Worm (Caenorhabditis elegans) whole organism, L4 larva: ENCODE data around the gene trpp-11.

Experiments used
- D1046.2 ChIP-seq: fragments of 200-800 bp; sonication (Bioruptor generic); IDR thresholded peaks from 2 replicates; pipeline ENCODE4 v1.3.6; 2022; ENCODE audit warnings: missing genetic modification characterization, missing compliant biosample characterization
- F26F4.8 ChIP-seq: fragments of 200-800 bp; sonication (Bioruptor generic); conservative IDR thresholded peaks from 2 replicates; pipeline ENCODE4 v1.3.6; 2022; ENCODE audit warnings: missing genetic modification characterization, missing compliant biosample characterization
- F37D6.2 ChIP-seq: sonication (generic microtip); optimal IDR thresholded peaks from 2 replicates; lab custom pipeline; 2016; ENCODE audit warnings: mild to moderate bottlenecking, missing genetic modification characterization, missing compliant biosample characterization
- R02D3.7 ChIP-seq: fragments of 150-350 bp; sonication (generic microtip); optimal IDR thresholded peaks from 3 replicates; lab custom pipeline; 2014; ENCODE audit warnings: missing biosample characterization, missing genetic modification characterization
- T20F7.1 ChIP-seq: fragments of 200-800 bp; sonication (Bioruptor generic); optimal IDR thresholded peaks from 2 replicates; lab custom pipeline; 2018; ENCODE audit warnings: mild to moderate bottlenecking, missing genetic modification characterization, missing compliant biosample characterization
- T26A8.4 ChIP-seq: fragments of 200-800 bp; sonication (Bioruptor generic); IDR thresholded peaks from 2 replicates; pipeline ENCODE4 v1.3.6; 2022; ENCODE audit warnings: missing genetic modification characterization, missing compliant biosample characterization
- Y48G9A.11 ChIP-seq: fragments of 200-800 bp; sonication (Bioruptor generic); IDR thresholded peaks from 2 replicates; pipeline ENCODE4 v1.3.6; 2022; ENCODE audit warnings: missing genetic modification reagents, missing genetic modification characterization, missing compliant biosample characterization
- Y5F2A.4 ChIP-seq: fragments of 200-800 bp; sonication (Bioruptor generic); optimal IDR thresholded peaks from 2 replicates; lab custom pipeline; 2018; ENCODE audit warnings: mild to moderate bottlenecking, missing genetic modification characterization, missing compliant biosample characterization
- Y75B8A.6 ChIP-seq: fragments of 200-800 bp; sonication (Bioruptor generic); IDR thresholded peaks from 2 replicates; pipeline ENCODE4 v1.3.6; 2022; ENCODE audit warnings: missing genetic modification reagents, missing genetic modification characterization, missing compliant biosample characterization
- ZK546.5 ChIP-seq, 2 experiments: sonication (generic microtip); optimal IDR thresholded peaks; 2 replicates each; lab custom pipeline; 2017; ENCODE audit warnings: missing biosample characterization in 2 of 2, missing genetic modification characterization in 2 of 2
- aha-1 ChIP-seq: fragments of 150-350 bp; peaks from one replicate; lab custom pipeline; 2014; ENCODE audit warnings: missing biosample characterization, missing genetic modification characterization
- aly-2 ChIP-seq: sonication (generic microtip); optimal IDR thresholded peaks from 2 replicates; lab custom pipeline; 2018; ENCODE audit warnings: missing biosample characterization, missing genetic modification characterization
- ama-1 ChIP-seq: fragments of 150-350 bp; optimal IDR thresholded peaks from 2 replicates; lab custom pipeline; 2014; ENCODE audit warnings: inconsistent platforms, mixed read lengths
- ceh-82 ChIP-seq: sonication (generic microtip); optimal IDR thresholded peaks from 2 replicates; lab custom pipeline; 2017; ENCODE audit warnings: missing biosample characterization, missing genetic modification characterization
- cey-2 ChIP-seq: sonication (generic microtip); optimal IDR thresholded peaks from 3 replicates; lab custom pipeline; 2017; ENCODE audit warnings: missing genetic modification characterization, mild to moderate bottlenecking, missing compliant biosample characterization, antibody characterized with exemption, borderline replicate concordance; ENCODE audit not compliant: insufficient read depth
- ctbp-1 ChIP-seq: fragments of 200-800 bp; sonication (Bioruptor generic); IDR thresholded peaks from 2 replicates; pipeline ENCODE4 v1.3.6; 2022; ENCODE audit warnings: missing genetic modification reagents, missing genetic modification characterization, missing compliant biosample characterization
- dmd-8 ChIP-seq: fragments of 200-800 bp; sonication (Bioruptor generic); IDR thresholded peaks from 2 replicates; pipeline ENCODE4 v1.3.6; 2022; ENCODE audit warnings: missing genetic modification characterization, missing compliant biosample characterization
- egl-27 ChIP-seq: sonication (generic microtip); optimal IDR thresholded peaks from 3 replicates; lab custom pipeline; 2017; ENCODE audit warnings: missing biosample characterization, missing genetic modification reagents, missing genetic modification characterization
- hif-1 ChIP-seq, 2 experiments: sonication (generic microtip); optimal IDR thresholded peaks; 2 replicates each; lab custom pipeline; 2016 to 2017; ENCODE audit warnings: missing compliant biosample characterization in 2 of 2, missing genetic modification characterization in 2 of 2, missing genetic modification reagents in 2 of 2, missing genotype in 2 of 2, mild to moderate bottlenecking in 1 of 2
- hlh-30 ChIP-seq: sonication (generic microtip); optimal IDR thresholded peaks from 2 replicates; lab custom pipeline; 2017; ENCODE audit warnings: antibody characterized with exemption, mild to moderate bottlenecking, missing genetic modification characterization, missing compliant biosample characterization; ENCODE audit not compliant: insufficient read depth
- lin-13 ChIP-seq: fragments of 150-350 bp; optimal IDR thresholded peaks from 2 replicates; lab custom pipeline; 2014; ENCODE audit warnings: missing biosample characterization, missing genetic modification reagents, missing genetic modification characterization
- lin-39 ChIP-seq: fragments of 150-350 bp; optimal IDR thresholded peaks from 2 replicates; lab custom pipeline; 2014; ENCODE audit warnings: missing biosample characterization, missing genetic modification reagents, missing genetic modification characterization
- lsy-2 ChIP-seq, 2 experiments: fragments of 150-350 bp in 1 of 2; sonication (generic microtip) in 1 of 2; optimal IDR thresholded peaks; 2 replicates each; lab custom pipeline; 2014 to 2017; ENCODE audit warnings: missing biosample characterization in 2 of 2, missing genetic modification characterization in 2 of 2
- madf-5 ChIP-seq, 2 experiments: fragments of 200-800 bp; sonication (Bioruptor generic); IDR thresholded peaks; 2 replicates each; pipeline ENCODE4 v1.3.6; 2022; ENCODE audit warnings: missing compliant biosample characterization in 2 of 2, missing genetic modification characterization in 2 of 2
- madf-9 ChIP-seq: fragments of 200-800 bp; sonication (Bioruptor generic); conservative IDR thresholded peaks from 2 replicates; pipeline ENCODE4 v1.3.6; 2022; ENCODE audit warnings: missing genetic modification reagents, missing genetic modification characterization, missing compliant biosample characterization
- mdl-1 ChIP-seq, 2 experiments: fragments of 150-350 bp in 1 of 2; sonication (generic microtip) in 1 of 2; optimal IDR thresholded peaks; 2 replicates each; lab custom pipeline; 2014 to 2017; ENCODE audit warnings: missing biosample characterization in 2 of 2, missing genetic modification characterization in 2 of 2
- mep-1 ChIP-seq: fragments of 150-350 bp; sonication (generic microtip); optimal IDR thresholded peaks from 3 replicates; lab custom pipeline; 2014; ENCODE audit warnings: missing biosample characterization, missing genetic modification characterization
- mes-2 ChIP-seq: sonication (generic microtip); optimal IDR thresholded peaks from 2 replicates; lab custom pipeline; 2016; ENCODE audit warnings: missing genotype, mild to moderate bottlenecking, missing genetic modification characterization, missing compliant biosample characterization; ENCODE audit not compliant: poor library complexity, severe bottlenecking
- mxl-2 ChIP-seq: fragments of 200-800 bp; sonication (Bioruptor generic); conservative IDR thresholded peaks from 2 replicates; pipeline ENCODE4 v1.3.6; 2022; ENCODE audit warnings: missing genetic modification reagents, missing genetic modification characterization, missing compliant biosample characterization
- nhr-102 ChIP-seq: sonication (generic microtip); optimal IDR thresholded peaks from 2 replicates; lab custom pipeline; 2016; ENCODE audit warnings: mild to moderate bottlenecking, missing genetic modification characterization, moderate library complexity, missing compliant biosample characterization
- nhr-111 ChIP-seq: fragments of 200-800 bp; sonication (Bioruptor generic); optimal IDR thresholded peaks from 2 replicates; lab custom pipeline; 2018; ENCODE audit warnings: mild to moderate bottlenecking, missing genetic modification characterization, missing compliant biosample characterization
- nhr-237 ChIP-seq: sonication (generic microtip); optimal IDR thresholded peaks from 2 replicates; lab custom pipeline; 2017; ENCODE audit warnings: missing biosample characterization, missing genetic modification characterization
- nhr-25 ChIP-seq: sonication (generic microtip); optimal IDR thresholded peaks from 2 replicates; lab custom pipeline; 2017; ENCODE audit warnings: missing genetic modification characterization, mild to moderate bottlenecking, missing compliant biosample characterization, antibody characterized with exemption, moderate library complexity, borderline replicate concordance; ENCODE audit not compliant: insufficient read depth
- nhr-77 ChIP-seq: fragments of 150-350 bp; optimal IDR thresholded peaks from 2 replicates; lab custom pipeline; 2014; ENCODE audit warnings: missing biosample characterization, missing genetic modification characterization
- pha-4 ChIP-seq, 2 experiments: fragments of 150-350 bp in 1 of 2; fragments of 200-800 bp in 1 of 2; sonication (Bioruptor generic) in 1 of 2; IDR thresholded peaks in 1 of 2; optimal IDR thresholded peaks in 1 of 2; 2 replicates each; pipeline versions ENCODE4 v1.3.6 to Lab custom; 2014 to 2022; ENCODE audit warnings: missing genetic modification characterization in 2 of 2, missing genetic modification reagents in 2 of 2, missing biosample characterization in 1 of 2, missing compliant biosample characterization in 1 of 2
- pqm-1 ChIP-seq: sonication (generic microtip); optimal IDR thresholded peaks from 2 replicates; lab custom pipeline; 2017; ENCODE audit warnings: missing biosample characterization, missing genetic modification characterization
- set-16 ChIP-seq: fragments of 200-800 bp; sonication (Bioruptor generic); IDR thresholded peaks from 2 replicates; pipeline ENCODE4 v1.3.6; 2022; ENCODE audit warnings: missing genetic modification reagents, missing genetic modification characterization, missing compliant biosample characterization
- snpc-4 ChIP-seq: fragments of 150-350 bp; optimal IDR thresholded peaks from 2 replicates; lab custom pipeline; 2014; ENCODE audit warnings: missing biosample characterization, missing genetic modification characterization
- spr-3 ChIP-seq: fragments of 200-800 bp; sonication (Bioruptor generic); optimal IDR thresholded peaks from 2 replicates; lab custom pipeline; 2018; ENCODE audit warnings: mild to moderate bottlenecking, missing genetic modification characterization, missing compliant biosample characterization
- tag-97 ChIP-seq: fragments of 200-800 bp; sonication (Bioruptor generic); IDR thresholded peaks from 2 replicates; pipeline ENCODE4 v1.3.6; 2022; ENCODE audit warnings: missing genetic modification characterization, missing compliant biosample characterization
- tra-1 ChIP-seq: fragments of 200-800 bp; sonication (Bioruptor generic); IDR thresholded peaks from 2 replicates; pipeline ENCODE4 v1.3.6; 2022; ENCODE audit warnings: missing genetic modification reagents, missing genetic modification characterization, missing compliant biosample characterization
- unc-130 ChIP-seq: sonication (generic microtip); optimal IDR thresholded peaks from 2 replicates; lab custom pipeline; 2016; ENCODE audit warnings: missing genetic modification reagents, missing genetic modification characterization, missing compliant biosample characterization
- unc-39 ChIP-seq: sonication (generic microtip); optimal IDR thresholded peaks from 2 replicates; lab custom pipeline; 2017; ENCODE audit warnings: missing biosample characterization, missing genetic modification characterization
- unc-62 ChIP-seq, 3 experiments: fragments of 150-350 bp in 1 of 3; sonication (generic microtip); optimal IDR thresholded peaks in 2 of 3; peaks in 1 of 3; 1 replicate in 1 of 3; 2 replicates in 2 of 3; lab custom pipeline; 2014 to 2017; ENCODE audit warnings: missing biosample characterization in 3 of 3, missing genetic modification characterization in 3 of 3, missing genetic modification reagents in 3 of 3, missing genotype in 1 of 3
- vab-7 ChIP-seq: fragments of 200-800 bp; sonication (Bioruptor generic); IDR thresholded peaks from 2 replicates; pipeline ENCODE4 v1.3.6; 2022; ENCODE audit warnings: missing genetic modification reagents, missing genetic modification characterization, missing compliant biosample characterization
- zfp-2 ChIP-seq: sonication (generic microtip); optimal IDR thresholded peaks from 2 replicates; lab custom pipeline; 2016; ENCODE audit warnings: mild to moderate bottlenecking, missing genetic modification characterization, missing compliant biosample characterization
- zip-11 ChIP-seq: fragments of 200-800 bp; sonication (Bioruptor generic); IDR thresholded peaks from 2 replicates; pipeline ENCODE4 v1.3.6; 2022; ENCODE audit warnings: missing genetic modification characterization, missing compliant biosample characterization
- ztf-11 ChIP-seq: fragments of 150-350 bp; optimal IDR thresholded peaks from 2 replicates; lab custom pipeline; 2014; ENCODE audit warnings: missing biosample characterization, missing genetic modification characterization
- ztf-7 ChIP-seq: fragments of 150-350 bp; optimal IDR thresholded peaks from 2 replicates; lab custom pipeline; 2014; ENCODE audit warnings: missing biosample characterization, missing genetic modification characterization

Gene trpp-11

ce11 chrIII:835713-836278, 40.9 kb downstream of the trpp-11 start:
- TF ChIP-seq T20F7.1 (GFP tag; lab: Kevin White, UChicago) (peak; percentile 77), Y75B8A.6 (GFP tag; lab: Robert Waterston, UW) (peak; percentile 99), hif-1 (tag; optimal IDR thresholded peaks at IDR 0.05; lab: Kevin White, UChicago) (peak; percentile 55 to 96), egl-27 (tag; lab: Kevin White, UChicago) (no peak), nhr-111 (peak; percentile 99), ztf-7 (tag; lab: Kevin White, UChicago) (no peak), lin-39 (tag; lab: Kevin White, UChicago) (no peak), madf-9 (GFP tag; lab: Robert Waterston, UW) (peak; percentile 72), tag-97 (GFP tag; lab: Robert Waterston, UW) (peak; percentile 74; the same call in 1 of the 2 replicates), nhr-77 (tag; lab: Kevin White, UChicago) (peak; percentile 98), D1046.2 (peak; percentile 91), unc-39 (tag; lab: Kevin White, UChicago) (no peak), Y5F2A.4 (GFP tag; lab: Kevin White, UChicago) (peak; percentile 91), aha-1 (tag; lab: Kevin White, UChicago) (peak; percentile 99), cey-2 (tag; lab: Kevin White, UChicago) (no peak), nhr-102 (tag; lab: Kevin White, UChicago) (peak; percentile 92), spr-3 (peak; percentile 88), F37D6.2 (tag; lab: Kevin White, UChicago) (peak; percentile 40), pha-4 (GFP tag; IDR thresholded peaks at IDR 0.05; lab: Robert Waterston, UW) (peak; percentile 95), pha-4 (tag; optimal IDR thresholded peaks at IDR 0.05; lab: Kevin White, UChicago) (no peak), mxl-2 (peak; percentile 78), madf-5 (GFP tag; IDR thresholded peaks at IDR 0.05; lab: Robert Waterston, UW) (peak; percentile 77 to 95; a peak in 3 of 4 replicates), zip-11 (GFP tag; lab: Robert Waterston, UW) (no peak), ztf-11 (tag; lab: Kevin White, UChicago) (peak; percentile 51), T26A8.4 (GFP tag; lab: Robert Waterston, UW) (peak; percentile 98), nhr-237 (tag; lab: Kevin White, UChicago) (peak; percentile 49), mep-1 (peak; percentile 94), F26F4.8 (no peak), unc-130 (no peak), mes-2 (peak; percentile 77), ZK546.5 (tag; optimal IDR thresholded peaks at IDR 0.05; lab: Kevin White, UChicago) (peak in 1 of 2 experiments; percentile 45), lsy-2 (tag; optimal IDR thresholded peaks at IDR 0.05; lab: Kevin White, UChicago) (peak; percentile 66 to 69), aly-2 (no peak), snpc-4 (tag; lab: Kevin White, UChicago) (no peak), nhr-25 (tag; lab: Kevin White, UChicago) (peak; percentile 84), lin-13 (peak; percentile 49), pqm-1 (tag; lab: Kevin White, UChicago) (peak; percentile 5), ctbp-1 (GFP tag; lab: Robert Waterston, UW) (peak; percentile 91), R02D3.7 (tag; lab: Kevin White, UChicago) (no peak), Y48G9A.11 (peak; percentile 90), ceh-82 (tag; lab: Kevin White, UChicago) (no peak), mdl-1 (tag; optimal IDR thresholded peaks at IDR 0.05; lab: Kevin White, UChicago) (peak; percentile 41 to 53), ama-1 (lab: Kevin White, UChicago) (peak; percentile 98), tra-1 (peak; percentile 93), dmd-8 (peak; percentile 90), set-16 (GFP tag; lab: Robert Waterston, UW) (peak; percentile 60), hlh-30 (tag; lab: Kevin White, UChicago) (peak; percentile 5), vab-7 (GFP tag; lab: Robert Waterston, UW) (peak; percentile 93; the same call in 1 of the 2 replicates), unc-62 (GFP tag; optimal IDR thresholded peaks at IDR 0.05 in 1 of 2; lab: Kevin White, UChicago) (no peak), unc-62 (tag; optimal IDR thresholded peaks at IDR 0.05; lab: Kevin White, UChicago) (no peak), zfp-2 (tag; lab: Kevin White, UChicago) (peak; percentile 39)
